Fruit fly (Drosophila melanogaster) whole organism, adult: ENCODE results near the gene CG32573.

Source experiments
- CG11617 ChIP-seq: fragments of 200-800 bp; sonication (Bioruptor generic); optimal IDR thresholded peaks from 2 replicates; lab custom pipeline; 2017; ENCODE audit warnings: mild to moderate bottlenecking, missing biosample characterization, missing genetic modification reagents, missing genetic modification characterization
- CG12768 ChIP-seq: fragments of 200-800 bp; sonication (Bioruptor generic); optimal IDR thresholded peaks from 2 replicates; lab custom pipeline; 2017; ENCODE audit warnings: missing biosample characterization, missing genetic modification characterization, mild to moderate bottlenecking, moderate library complexity, missing genetic modification reagents
- CG14711 ChIP-seq: fragments of 200-800 bp; sonication (Bioruptor generic); optimal IDR thresholded peaks from 2 replicates; lab custom pipeline; 2018; ENCODE audit warnings: missing biosample characterization, mild to moderate bottlenecking, missing genetic modification characterization, moderate library complexity
- CG1620 ChIP-seq: fragments of 200-800 bp; sonication (Bioruptor generic); optimal IDR thresholded peaks from 2 replicates; lab custom pipeline; 2016; ENCODE audit warnings: missing biosample characterization, missing genetic modification characterization
- CG33017 ChIP-seq: fragments of 200-800 bp; sonication (Bioruptor generic); optimal IDR thresholded peaks from 2 replicates; lab custom pipeline; 2018; ENCODE audit warnings: missing biosample characterization, mild to moderate bottlenecking, missing genetic modification characterization, moderate library complexity
- CG5204 ChIP-seq: fragments of 200-800 bp; sonication (Bioruptor generic); optimal IDR thresholded peaks from 2 replicates; lab custom pipeline; 2016; ENCODE audit warnings: missing biosample characterization, missing genetic modification characterization
- CG7045 ChIP-seq: fragments of 200-800 bp; sonication (Bioruptor generic); optimal IDR thresholded peaks from 2 replicates; lab custom pipeline; 2017; ENCODE audit warnings: missing biosample characterization, mild to moderate bottlenecking, missing genetic modification characterization
- CG7101 ChIP-seq: fragments of 200-800 bp; sonication (Bioruptor generic); optimal IDR thresholded peaks from 2 replicates; lab custom pipeline; 2018; ENCODE audit warnings: missing biosample characterization, mild to moderate bottlenecking, missing genetic modification characterization, moderate library complexity
- Clk ChIP-seq: fragments of 200-800 bp; sonication (Bioruptor generic); optimal IDR thresholded peaks from 2 replicates; lab custom pipeline; 2017; ENCODE audit warnings: missing biosample characterization, missing genetic modification characterization
- Crg-1 ChIP-seq: fragments of 200-800 bp; sonication (Bioruptor generic); optimal IDR thresholded peaks from 2 replicates; lab custom pipeline; 2016; ENCODE audit warnings: missing biosample characterization, missing genetic modification characterization
- Hr96 ChIP-seq: fragments of 200-800 bp; sonication (Bioruptor generic); optimal IDR thresholded peaks from 2 replicates; lab custom pipeline; 2016; ENCODE audit warnings: missing biosample characterization, missing genetic modification characterization
- Mnt ChIP-seq: fragments of 200-800 bp; sonication (Bioruptor generic); optimal IDR thresholded peaks from 2 replicates; lab custom pipeline; 2016; ENCODE audit warnings: missing biosample characterization, mild to moderate bottlenecking, missing genetic modification characterization
- bab1 ChIP-seq: fragments of 200-800 bp; sonication (Bioruptor generic); optimal IDR thresholded peaks from 3 replicates; lab custom pipeline; 2019; ENCODE audit warnings: missing biosample characterization, mild to moderate bottlenecking, missing genetic modification characterization, moderate library complexity
- cic ChIP-seq: fragments of 200-800 bp; sonication (Bioruptor generic); optimal IDR thresholded peaks from 2 replicates; lab custom pipeline; 2017; ENCODE audit warnings: missing biosample characterization, mild to moderate bottlenecking, missing genetic modification characterization, moderate library complexity
- cnc ChIP-seq, 2 experiments: fragments of >200 bp; optimal IDR thresholded peaks; 2 replicates each; lab custom pipeline; 2017
- kay ChIP-seq: fragments of 200-800 bp; sonication (Bioruptor generic); peaks from one replicate; lab custom pipeline; 2016; ENCODE audit warnings: missing biosample characterization, missing genetic modification characterization, borderline replicate concordance
- ovo ChIP-seq: fragments of 200-800 bp; sonication (Bioruptor generic); optimal IDR thresholded peaks from 2 replicates; lab custom pipeline; 2016; ENCODE audit warnings: missing biosample characterization, missing genetic modification characterization
- pad ChIP-seq: fragments of 200-800 bp; sonication (Bioruptor generic); optimal IDR thresholded peaks from 3 replicates; lab custom pipeline; 2017; ENCODE audit warnings: missing biosample characterization, missing genetic modification characterization, mild to moderate bottlenecking, moderate library complexity, missing genetic modification reagents
- tj ChIP-seq: fragments of 200-800 bp; sonication (Bioruptor generic); optimal IDR thresholded peaks from 3 replicates; lab custom pipeline; 2017; ENCODE audit warnings: missing biosample characterization, mild to moderate bottlenecking, missing genetic modification characterization, moderate library complexity
- toe ChIP-seq: fragments of 200-800 bp; sonication (Bioruptor generic); optimal IDR thresholded peaks from 2 replicates; lab custom pipeline; 2016; ENCODE audit warnings: missing biosample characterization, missing genetic modification characterization

CG32573 gene

dm6 chrX:16651098-16651497 lies at the start of gene CG32573, which contains the start of gene CG42512:
Gene CG32573, plus strand, starts transcription at chrX:16651376.
Gene CG42512, plus strand, starts transcription at chrX:16651376.
- TF ChIP-seq tj (GFP tag; lab: Kevin White, UChicago), result no peak
- TF ChIP-seq pad, result peak; percentile 29
- peak; percentile 12 for TF ChIP-seq CG5204 (GFP tag; lab: Kevin White, UChicago)
- TF ChIP-seq CG14711 (tag; lab: Kevin White, UChicago), result peak; percentile 4
- no peak for TF ChIP-seq cnc (optimal IDR thresholded peaks at IDR 0.05; lab: Kevin White, UChicago)
- TF ChIP-seq CG7101 (tag; lab: Kevin White, UChicago), result peak; percentile 41
- no peak for TF ChIP-seq CG11617 (GFP tag; lab: Kevin White, UChicago)
- TF ChIP-seq Crg-1 (GFP tag; lab: Kevin White, UChicago), result peak; percentile 41
- peak; percentile 35 for TF ChIP-seq bab1

- no peak for TF ChIP-seq toe (GFP tag; lab: Kevin White, UChicago)
- peak; percentile 71 for TF ChIP-seq CG14711 (tag; lab: Kevin White, UChicago)
Observed at dm6 chrX:16607828-16608227, 43.3 kb upstream of the CG32573 start.

DNA sequence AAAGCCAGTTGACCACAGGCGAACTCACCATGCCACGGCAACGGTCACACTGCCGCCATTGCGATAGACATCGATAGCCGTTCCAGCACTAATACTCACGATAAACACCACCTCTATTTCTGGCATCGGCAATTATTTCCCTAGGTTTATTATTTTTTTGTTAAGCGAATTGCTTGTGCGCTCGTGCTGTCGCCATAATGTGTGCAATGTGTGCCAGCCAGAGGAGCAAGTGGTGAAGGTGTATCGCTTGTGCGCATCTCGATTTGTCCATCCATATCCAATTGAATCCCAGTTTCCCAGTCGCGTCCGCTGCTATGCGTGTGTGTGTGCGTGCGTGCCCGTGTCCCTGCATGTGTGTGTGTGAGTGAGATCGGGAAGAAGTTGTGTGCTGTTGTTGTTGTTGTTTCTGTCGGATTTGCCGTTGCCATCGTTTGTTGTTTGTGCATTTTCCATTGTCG lies 40.5 kb upstream of the CG32573 start, which contains the start of gene mbt:
mbt (plus strand) TSS at position 85 of the 458 bp plus-strand sequence.
- TF ChIP-seq CG14711 (tag; lab: Kevin White, UChicago), result no peak
- peak; percentile 6 for TF ChIP-seq CG33017 (tag; lab: Kevin White, UChicago)
- peak; percentile 43 for TF ChIP-seq tj (GFP tag; lab: Kevin White, UChicago)
- no peak for TF ChIP-seq Clk (GFP tag; lab: Kevin White, UChicago)
- TF ChIP-seq Hr96, result no peak
- peak; percentile 51 for TF ChIP-seq Mnt (GFP tag; lab: Kevin White, UChicago)
- TF ChIP-seq CG1620, result peak; percentile 31
- TF ChIP-seq cnc (optimal IDR thresholded peaks at IDR 0.05; lab: Kevin White, UChicago), result no peak
- no peak for TF ChIP-seq CG5204 (GFP tag; lab: Kevin White, UChicago)
- no peak for TF ChIP-seq cic (GFP tag; lab: Kevin White, UChicago)
- peak; percentile 18 for TF ChIP-seq CG7101 (tag; lab: Kevin White, UChicago)
- no peak for TF ChIP-seq ovo
- TF ChIP-seq CG12768 (GFP tag; lab: Kevin White, UChicago), result no peak
- no peak for TF ChIP-seq toe (GFP tag; lab: Kevin White, UChicago)
- peak; percentile 39 for TF ChIP-seq Crg-1 (GFP tag; lab: Kevin White, UChicago)
- TF ChIP-seq pad, result peak; percentile 42
- no peak for TF ChIP-seq CG7045
- peak; percentile 29 for TF ChIP-seq CG11617 (GFP tag; lab: Kevin White, UChicago)
- TF ChIP-seq bab1, result peak; percentile 30
- no peak for TF ChIP-seq kay

dm6 chrX:16616773-16617738 lies 34.1 kb upstream of the CG32573 start:
- no peak for TF ChIP-seq cic (GFP tag; lab: Kevin White, UChicago)
- TF ChIP-seq CG7045, result no peak
- no peak for TF ChIP-seq CG7101 (tag; lab: Kevin White, UChicago)
- no peak for TF ChIP-seq Mnt (GFP tag; lab: Kevin White, UChicago)
- TF ChIP-seq CG33017 (tag; lab: Kevin White, UChicago), result no peak
- no peak for TF ChIP-seq Crg-1 (GFP tag; lab: Kevin White, UChicago)
- no peak for TF ChIP-seq toe (GFP tag; lab: Kevin White, UChicago)
- TF ChIP-seq cnc (optimal IDR thresholded peaks at IDR 0.05; lab: Kevin White, UChicago), result no peak
- TF ChIP-seq Hr96, result no peak
- no peak for TF ChIP-seq pad
- TF ChIP-seq tj (GFP tag; lab: Kevin White, UChicago), result no peak
- no peak for TF ChIP-seq Clk (GFP tag; lab: Kevin White, UChicago)
- TF ChIP-seq kay, result no peak
- no peak for TF ChIP-seq CG11617 (GFP tag; lab: Kevin White, UChicago)
- TF ChIP-seq CG14711 (tag; lab: Kevin White, UChicago), result no peak
- no peak for TF ChIP-seq CG1620
- no peak for TF ChIP-seq ovo

dm6 chrX:16618724-16619123 lies 32.5 kb upstream of the CG32573 start:
- TF ChIP-seq CG11617 (GFP tag; lab: Kevin White, UChicago) (no peak), CG5204 (GFP tag; lab: Kevin White, UChicago) (no peak), CG7101 (tag; lab: Kevin White, UChicago) (no peak), CG33017 (tag; lab: Kevin White, UChicago) (no peak), Crg-1 (GFP tag; lab: Kevin White, UChicago) (no peak), Hr96 (no peak), CG12768 (GFP tag; lab: Kevin White, UChicago) (no peak), pad (no peak), toe (GFP tag; lab: Kevin White, UChicago) (no peak), Mnt (GFP tag; lab: Kevin White, UChicago) (no peak), kay (no peak), CG14711 (tag; lab: Kevin White, UChicago) (no peak)

DNA sequence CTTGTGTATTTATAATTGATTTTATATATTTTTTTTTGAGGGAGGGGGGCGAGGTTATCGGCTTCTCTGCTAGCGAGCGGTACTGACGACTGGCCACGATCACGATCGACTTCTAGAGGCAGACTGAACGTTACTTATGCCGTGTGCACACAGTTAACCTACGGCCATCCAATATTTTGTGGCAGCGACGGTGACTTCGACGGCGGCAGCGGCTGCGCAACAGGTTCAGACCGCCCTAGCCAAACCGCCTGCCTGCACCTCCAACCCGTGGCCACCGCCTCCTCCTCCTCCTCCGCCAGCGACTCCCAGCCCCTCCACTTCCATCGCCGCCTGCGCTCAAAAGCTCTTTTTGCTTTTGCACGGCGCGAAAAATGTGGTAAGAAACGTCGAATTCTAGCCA lies 29.7 kb upstream of the CG32573 start, which contains the start of gene CG9782:
CG9782 (minus strand) TSS at position 128 of the 400 bp plus-strand sequence.
- TF ChIP-seq ovo, result no peak
- no peak for TF ChIP-seq CG33017 (tag; lab: Kevin White, UChicago)
- no peak for TF ChIP-seq CG14711 (tag; lab: Kevin White, UChicago)
